Fruit fly (Drosophila melanogaster): ENCODE data around the gene CG4218.

Gene CG4218

dm6 chr2L:14540539-14541106, 8.3 kb downstream of the CG4218 start:
- TF ChIP-seq CG8478 (optimal IDR thresholded peaks at IDR 0.05) (no peak), CTCF (optimal IDR thresholded peaks at IDR 0.05) (no peak)

- TF ChIP-seq CG8478 (optimal IDR thresholded peaks at IDR 0.05), result no peak
- no peak for TF ChIP-seq CTCF (optimal IDR thresholded peaks at IDR 0.05)
These were observed 8.9 kb downstream of the CG4218 start for dm6 chr2L:14539872-14540524.

dm6 chr2L:14538853-14539358, 10.0 kb downstream of the CG4218 start:
- TF ChIP-seq CG8478 (optimal IDR thresholded peaks at IDR 0.05) (no peak), CTCF (optimal IDR thresholded peaks at IDR 0.05) (no peak)

- TF ChIP-seq CG8478 (optimal IDR thresholded peaks at IDR 0.05) (no peak), CTCF (optimal IDR thresholded peaks at IDR 0.05) (no peak)
These were observed 11.3 kb downstream of the CG4218 start for dm6 chr2L:14537432-14538221.

dm6 chr2L:14536730-14537427, 12.0 kb downstream of the CG4218 start:
- no peak for TF ChIP-seq CTCF (optimal IDR thresholded peaks at IDR 0.05)
- no peak for TF ChIP-seq CG8478 (optimal IDR thresholded peaks at IDR 0.05)

DNA sequence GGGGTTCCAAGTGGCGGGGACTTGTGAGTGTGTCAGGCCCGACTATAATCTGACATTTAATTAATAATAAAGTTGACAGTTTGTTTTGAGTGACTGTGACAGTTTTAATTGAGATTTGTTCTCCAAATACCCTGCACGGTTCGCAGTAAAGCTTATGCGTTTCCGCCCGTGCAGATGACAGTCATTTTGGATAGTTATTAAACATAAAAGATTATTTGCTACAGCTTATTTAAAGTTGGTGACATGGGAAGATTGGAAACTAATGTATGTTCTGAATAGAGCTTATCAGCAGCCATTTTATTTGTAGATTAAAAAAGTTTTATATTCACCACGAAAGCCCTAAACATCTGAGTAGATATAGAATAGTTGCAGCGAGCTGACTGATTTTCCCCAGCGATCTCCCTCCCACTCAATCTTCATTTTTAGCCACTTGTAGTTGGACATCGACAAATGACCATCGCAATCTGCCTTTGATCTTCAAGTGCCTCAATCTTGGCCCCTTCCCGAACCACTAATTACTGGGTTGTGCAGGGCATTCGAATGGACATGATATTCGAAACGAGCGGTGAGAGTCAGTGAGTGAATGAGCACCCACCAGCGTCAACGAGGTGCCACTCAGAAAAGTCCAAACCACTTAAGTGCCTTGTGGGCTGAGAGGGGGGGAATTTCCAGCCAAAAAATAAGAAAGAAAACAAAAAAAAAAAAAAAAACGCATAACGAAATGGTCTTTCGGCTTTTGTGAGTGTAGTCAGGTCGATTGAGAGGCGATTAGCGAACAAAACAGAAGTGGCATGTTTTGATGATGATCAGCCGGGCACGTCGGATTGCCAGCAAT, 15.3 kb downstream of the CG4218 start:
- TF ChIP-seq CG8478 (optimal IDR thresholded peaks at IDR 0.05) (no peak), CTCF (optimal IDR thresholded peaks at IDR 0.05) (no peak)

DNA sequence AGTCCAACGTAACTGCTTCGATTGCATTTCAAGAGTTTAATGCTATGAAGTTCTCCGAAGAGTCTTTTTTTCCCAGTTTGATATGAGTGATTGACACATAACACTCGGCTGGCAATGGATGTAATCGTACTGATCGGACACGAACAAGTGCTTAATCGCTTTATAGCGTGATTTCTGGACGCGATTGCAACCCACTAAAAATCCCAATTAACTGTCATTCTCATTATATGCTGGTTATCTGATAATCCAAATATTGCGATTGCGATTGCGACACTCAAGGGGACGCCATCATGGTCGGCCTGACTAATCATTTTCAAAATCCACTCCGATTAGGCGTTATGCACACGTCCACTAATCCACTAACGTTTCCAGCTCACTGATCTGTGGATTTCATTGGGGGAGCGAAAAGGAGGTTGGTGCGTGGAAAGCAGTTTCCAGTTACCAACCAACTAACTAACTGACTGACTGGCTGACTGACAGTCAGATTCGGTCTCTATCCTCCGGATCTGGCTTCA, 16.0 kb downstream of the CG4218 start:
- TF ChIP-seq CG8478 (optimal IDR thresholded peaks at IDR 0.05) (no peak), CTCF (optimal IDR thresholded peaks at IDR 0.05) (no peak)

DNA sequence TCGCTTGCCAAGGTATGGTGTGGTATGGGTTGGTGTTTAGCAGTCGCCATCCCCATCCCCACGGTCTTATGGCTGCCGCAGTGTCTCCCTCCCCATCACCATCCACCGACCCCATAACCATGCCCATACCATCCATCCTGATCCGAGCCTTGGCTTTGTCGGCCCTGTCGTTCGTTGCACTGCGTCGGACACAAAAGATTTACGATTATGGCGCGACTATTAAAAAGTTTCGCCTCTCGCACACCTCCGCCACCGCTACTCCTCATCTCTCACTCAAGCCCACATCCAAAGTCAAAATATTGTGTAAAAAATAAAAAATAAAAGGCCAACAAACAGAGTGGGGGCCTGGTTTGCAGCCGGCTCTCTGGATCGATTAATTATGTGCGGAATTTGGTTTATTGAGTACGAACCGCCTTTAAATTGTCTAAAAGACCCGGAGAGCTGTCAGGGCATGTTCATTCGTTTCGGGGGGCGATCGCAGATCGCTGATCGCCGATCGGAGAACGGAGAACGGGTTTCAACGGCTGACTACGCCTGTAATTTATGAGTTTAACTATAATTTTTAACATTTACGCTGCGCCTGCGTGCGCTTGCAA, 17.5 kb downstream of the CG4218 start:
- no peak for TF ChIP-seq CG8478 (optimal IDR thresholded peaks at IDR 0.05)
- no peak for TF ChIP-seq CTCF (optimal IDR thresholded peaks at IDR 0.05)

dm6 chr2L:14530685-14531084, 18.2 kb downstream of the CG4218 start:
- TF ChIP-seq CTCF (optimal IDR thresholded peaks at IDR 0.05) (no peak), CG8478 (optimal IDR thresholded peaks at IDR 0.05) (no peak)

- no peak for TF ChIP-seq CG8478 (optimal IDR thresholded peaks at IDR 0.05)
These were observed 19.8 kb downstream of the CG4218 start for dm6 chr2L:14528954-14529660.

DNA sequence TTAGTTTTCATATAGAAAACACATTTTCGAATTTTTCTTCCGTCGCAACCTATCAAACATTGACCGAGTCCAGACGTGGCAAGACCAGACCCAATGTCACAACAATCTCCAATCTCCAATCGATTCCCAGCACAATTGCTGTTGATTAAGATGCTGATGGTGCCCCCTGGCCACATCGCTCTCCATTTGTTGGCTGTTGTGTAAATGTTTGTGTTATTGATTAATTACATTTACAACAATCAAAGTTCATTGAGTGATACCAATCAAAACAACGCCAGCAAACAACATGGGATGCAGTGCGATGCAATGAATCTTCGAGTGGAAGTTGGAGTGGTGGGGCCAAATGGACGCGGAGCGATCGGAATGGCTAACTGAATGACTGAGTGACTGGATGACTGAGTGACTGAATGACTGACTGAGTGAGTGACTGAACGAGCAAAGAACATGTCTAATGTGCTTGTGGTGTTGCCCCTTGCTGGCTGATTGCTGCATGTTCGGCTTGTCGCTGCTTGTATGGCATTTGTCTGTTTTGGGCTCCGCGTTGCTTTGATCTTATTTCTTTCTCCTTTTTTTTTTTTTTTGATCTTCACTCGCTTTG, 21.6 kb downstream of the CG4218 start:
- TF ChIP-seq CG8478 (optimal IDR thresholded peaks at IDR 0.05), result no peak
- TF ChIP-seq CTCF (optimal IDR thresholded peaks at IDR 0.05), result no peak

DNA sequence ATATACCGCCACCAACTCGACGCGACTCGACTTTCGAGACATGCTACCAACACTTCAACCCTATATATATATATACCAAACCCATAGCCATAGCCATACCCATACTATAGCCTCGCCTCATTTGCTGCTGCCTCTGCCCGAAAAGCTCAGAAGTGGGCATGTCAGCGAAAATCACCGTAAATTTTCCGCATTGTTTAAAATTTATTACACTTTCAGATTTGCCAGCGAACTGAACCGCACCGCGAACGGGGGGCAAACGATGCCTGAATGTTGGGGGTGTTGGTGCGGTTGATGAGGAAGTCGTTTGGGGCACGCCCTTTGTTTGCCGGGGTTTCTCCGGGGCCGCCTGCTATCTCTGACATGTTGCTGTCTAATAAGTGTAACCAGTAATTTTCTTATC, 24.7 kb downstream of the CG4218 start, which contains the start of gene CG33648:
CG33648 (plus strand) TSS at position 69 of the 400 bp plus-strand sequence.
- TF ChIP-seq CTCF (optimal IDR thresholded peaks at IDR 0.05) (no peak), CG8478 (optimal IDR thresholded peaks at IDR 0.05) (no peak)

DNA sequence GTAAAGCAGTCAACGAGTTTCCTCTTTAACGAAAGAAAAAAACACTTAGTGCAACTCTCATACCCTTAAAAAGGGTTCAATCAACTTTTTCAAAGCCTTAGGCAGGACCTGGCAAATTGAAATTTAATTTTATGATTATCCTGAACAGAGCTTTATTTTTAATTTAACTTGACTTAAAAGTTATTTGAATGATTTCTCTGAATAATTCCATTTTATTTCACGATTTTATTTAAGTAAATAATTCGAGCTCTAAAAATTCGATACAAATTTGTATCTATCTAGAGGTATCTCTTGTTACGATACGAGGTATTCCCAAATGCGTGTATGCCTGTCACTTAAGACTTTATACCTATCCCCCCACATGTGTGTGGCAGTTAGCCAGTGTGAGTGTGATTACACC, 25.2 kb downstream of the CG4218 start:
- no peak for TF ChIP-seq CG8478 (optimal IDR thresholded peaks at IDR 0.05)

Data from S2 (cell line).